Worm (Caenorhabditis elegans) whole organism, late embryonic: ENCODE results near the gene T13G4.1.

Experiments used
- ceh-2 ChIP-seq: sonication (generic microtip); optimal IDR thresholded peaks from 2 replicates; lab custom pipeline; 2016; ENCODE audit warnings: missing genotype, missing genetic modification characterization, missing compliant biosample characterization
- ceh-22 ChIP-seq: sonication (generic microtip); optimal IDR thresholded peaks from 2 replicates; lab custom pipeline; 2017; ENCODE audit warnings: missing biosample characterization, missing genetic modification characterization
- dmd-4 ChIP-seq: sonication (generic microtip); optimal IDR thresholded peaks from 2 replicates; lab custom pipeline; 2016; ENCODE audit warnings: borderline replicate concordance, missing genetic modification characterization, missing compliant biosample characterization
- elt-4 ChIP-seq: sonication (generic microtip); optimal IDR thresholded peaks from 2 replicates; lab custom pipeline; 2016; ENCODE audit warnings: missing genetic modification characterization, missing compliant biosample characterization
- fax-1 ChIP-seq: sonication (generic microtip); optimal IDR thresholded peaks from 2 replicates; lab custom pipeline; 2016; ENCODE audit warnings: missing genotype, missing genetic modification characterization, missing compliant biosample characterization
- hlh-15 ChIP-seq: sonication (generic microtip); optimal IDR thresholded peaks from 2 replicates; lab custom pipeline; 2016; ENCODE audit warnings: missing genetic modification characterization, missing compliant biosample characterization
- lin-11 ChIP-seq: fragments of 200-800 bp; sonication (Bioruptor generic); optimal IDR thresholded peaks from 2 replicates; lab custom pipeline; 2018; ENCODE audit warnings: mild to moderate bottlenecking, missing genetic modification characterization, missing compliant biosample characterization
- nfya-1 ChIP-seq: sonication (generic microtip); optimal IDR thresholded peaks from 2 replicates; lab custom pipeline; 2017; ENCODE audit warnings: missing genetic modification characterization, mild to moderate bottlenecking, missing compliant biosample characterization, antibody characterized with exemption, moderate library complexity
- pag-3 ChIP-seq: sonication (generic microtip); optimal IDR thresholded peaks from 2 replicates; lab custom pipeline; 2016; ENCODE audit warnings: missing compliant biosample characterization, missing genetic modification characterization, borderline replicate concordance
- rnt-1 ChIP-seq: sonication (generic microtip); optimal IDR thresholded peaks from 2 replicates; lab custom pipeline; 2016; ENCODE audit warnings: missing genetic modification characterization, missing compliant biosample characterization
- sox-2 ChIP-seq: fragments of 200-800 bp; sonication (Bioruptor generic); IDR thresholded peaks from 2 replicates; pipeline ENCODE4 v1.3.6; 2022; ENCODE audit warnings: missing genetic modification reagents, missing genetic modification characterization, missing compliant biosample characterization

- no peak for TF ChIP-seq hlh-15 (tag; lab: Kevin White, UChicago)
- TF ChIP-seq ceh-2 (tag; lab: Kevin White, UChicago) = no peak
- no peak for TF ChIP-seq lin-11 (tag; lab: Kevin White, UChicago)
- no peak for TF ChIP-seq nfya-1
- no peak for TF ChIP-seq sox-2
- no peak for TF ChIP-seq elt-4 (tag; lab: Kevin White, UChicago)
- TF ChIP-seq rnt-1 (tag; lab: Kevin White, UChicago) = no peak
- no peak for TF ChIP-seq pag-3
- TF ChIP-seq fax-1 = no peak
- no peak for TF ChIP-seq dmd-4 (tag; lab: Kevin White, UChicago)
- no peak for TF ChIP-seq ceh-22
Measured at ce11 chrX:1222391-1222790, 29.4 kb downstream of the T13G4.1 start.
